Fruit fly (Drosophila melanogaster) whole organism, prepupa: Measurements from ENCODE around the gene CG15296.

ENCODE experiments used
- Blimp-1 ChIP-seq: fragments of 200-800 bp; sonication (Bioruptor generic); optimal IDR thresholded peaks from 3 replicates; lab custom pipeline; 2017; ENCODE audit warnings: missing biosample characterization, missing genetic modification characterization, mild to moderate bottlenecking, moderate library complexity, missing genetic modification reagents
- CG10631 ChIP-seq: fragments of 200-800 bp; sonication (Bioruptor generic); optimal IDR thresholded peaks from 2 replicates; lab custom pipeline; 2016; ENCODE audit warnings: missing biosample characterization, missing genetic modification characterization
- CG10669 ChIP-seq: fragments of 200-800 bp; sonication (Bioruptor generic); optimal IDR thresholded peaks from 3 replicates; lab custom pipeline; 2018; ENCODE audit warnings: missing biosample characterization, mild to moderate bottlenecking, missing genetic modification characterization, moderate library complexity
- CG11762 ChIP-seq: fragments of 200-800 bp; sonication (Bioruptor generic); optimal IDR thresholded peaks from 3 replicates; lab custom pipeline; 2016; ENCODE audit warnings: missing biosample characterization, missing genetic modification characterization; ENCODE audit not compliant: insufficient read depth
- CG15336 ChIP-seq: fragments of 200-800 bp; sonication (Bioruptor generic); IDR thresholded peaks from 2 replicates; pipeline ENCODE4 v1.3.6; 2022; ENCODE audit warnings: missing biosample characterization, missing genetic modification characterization
- CG16779 ChIP-seq: fragments of 200-800 bp; sonication (Bioruptor generic); optimal IDR thresholded peaks from 3 replicates; lab custom pipeline; 2017; ENCODE audit warnings: missing biosample characterization, mild to moderate bottlenecking, missing genetic modification characterization
- CG31627 ChIP-seq: fragments of 200-800 bp; sonication (Bioruptor generic); optimal IDR thresholded peaks from 3 replicates; lab custom pipeline; 2016; ENCODE audit warnings: missing biosample characterization, missing genetic modification characterization
- CG34406 ChIP-seq: fragments of 200-800 bp; sonication (Bioruptor generic); optimal IDR thresholded peaks from 3 replicates; lab custom pipeline; 2016; ENCODE audit warnings: missing biosample characterization, missing genetic modification characterization
- CG3919 ChIP-seq: fragments of 200-800 bp; sonication (Bioruptor generic); optimal IDR thresholded peaks from 3 replicates; lab custom pipeline; 2016; ENCODE audit warnings: missing biosample characterization, missing genetic modification characterization
- CG4318 ChIP-seq: fragments of 200-800 bp; sonication (Bioruptor generic); optimal IDR thresholded peaks from 3 replicates; lab custom pipeline; 2017; ENCODE audit warnings: missing biosample characterization, mild to moderate bottlenecking, missing genetic modification characterization
- CG6163 ChIP-seq: fragments of 200-800 bp; sonication (Bioruptor generic); IDR thresholded peaks from 3 replicates; pipeline ENCODE4 v1.3.6; 2022; ENCODE audit warnings: missing biosample characterization, missing genetic modification characterization
- CG6276 ChIP-seq: fragments of 200-800 bp; sonication (Bioruptor generic); optimal IDR thresholded peaks from 2 replicates; lab custom pipeline; 2017; ENCODE audit warnings: missing biosample characterization, mild to moderate bottlenecking, missing genetic modification characterization
- CG6854 ChIP-seq: fragments of 200-800 bp; sonication (Bioruptor generic); optimal IDR thresholded peaks from 2 replicates; lab custom pipeline; 2017; ENCODE audit warnings: missing biosample characterization, mild to moderate bottlenecking, missing genetic modification characterization
- CG7368 ChIP-seq: fragments of 200-800 bp; sonication (Bioruptor generic); optimal IDR thresholded peaks from 3 replicates; lab custom pipeline; 2016; ENCODE audit warnings: missing biosample characterization, missing genetic modification characterization
- CG8119 ChIP-seq: fragments of 200-800 bp; sonication (Bioruptor generic); IDR thresholded peaks from 3 replicates; pipeline ENCODE4 v1.3.6; 2022; ENCODE audit warnings: missing biosample characterization, missing genetic modification characterization
- Eip75B ChIP-seq: fragments of 200-800 bp; sonication (Bioruptor generic); optimal IDR thresholded peaks from 3 replicates; lab custom pipeline; 2016; ENCODE audit warnings: missing biosample characterization, missing genetic modification characterization
- Eip78C ChIP-seq: fragments of 200-800 bp; sonication (Bioruptor generic); peaks from one replicate; lab custom pipeline; 2016; ENCODE audit warnings: missing biosample characterization, missing genetic modification characterization
- Eip93F ChIP-seq: fragments of 200-800 bp; sonication (Bioruptor generic); optimal IDR thresholded peaks from 2 replicates; lab custom pipeline; 2016; ENCODE audit warnings: missing biosample characterization, mild to moderate bottlenecking, missing genetic modification characterization
- Gug ChIP-seq: fragments of 200-800 bp; sonication (Bioruptor generic); IDR thresholded peaks from 2 replicates; pipeline ENCODE4 v1.3.6; 2022; ENCODE audit warnings: missing biosample characterization, missing genetic modification characterization
- Hr39 ChIP-seq: fragments of 200-800 bp; sonication (Bioruptor generic); optimal IDR thresholded peaks from 2 replicates; lab custom pipeline; 2016; ENCODE audit warnings: missing biosample characterization, missing genetic modification characterization
- Hr4 ChIP-seq: fragments of 200-800 bp; sonication (Bioruptor generic); optimal IDR thresholded peaks from 3 replicates; lab custom pipeline; 2016; ENCODE audit warnings: missing biosample characterization, missing genetic modification characterization
- Lpt ChIP-seq: fragments of 200-800 bp; sonication (Bioruptor generic); optimal IDR thresholded peaks from 3 replicates; lab custom pipeline; 2016; ENCODE audit warnings: missing biosample characterization, missing genetic modification characterization
- Met ChIP-seq: fragments of 200-800 bp; sonication (Bioruptor generic); optimal IDR thresholded peaks from 3 replicates; lab custom pipeline; 2016; ENCODE audit warnings: missing biosample characterization, missing genetic modification characterization
- OdsH ChIP-seq: fragments of 200-800 bp; sonication (Bioruptor generic); optimal IDR thresholded peaks from 3 replicates; lab custom pipeline; 2016; ENCODE audit warnings: missing biosample characterization, missing genetic modification characterization
- Smox ChIP-seq: fragments of 200-800 bp; sonication (Bioruptor generic); optimal IDR thresholded peaks from 3 replicates; lab custom pipeline; 2016; ENCODE audit warnings: missing biosample characterization, missing genetic modification characterization
- Sox14 ChIP-seq: fragments of 200-800 bp; sonication (Bioruptor generic); optimal IDR thresholded peaks from 3 replicates; lab custom pipeline; 2016; ENCODE audit warnings: missing biosample characterization, missing genetic modification characterization
- Sox15 ChIP-seq: fragments of 200-800 bp; sonication (Bioruptor generic); optimal IDR thresholded peaks from 3 replicates; lab custom pipeline; 2016; ENCODE audit warnings: missing biosample characterization, missing genetic modification characterization
- achi ChIP-seq: fragments of 200-800 bp; sonication (Bioruptor generic); optimal IDR thresholded peaks from 3 replicates; lab custom pipeline; 2016; ENCODE audit warnings: missing biosample characterization, missing genetic modification characterization
- acj6 ChIP-seq: fragments of 200-800 bp; sonication (Bioruptor generic); optimal IDR thresholded peaks from 3 replicates; lab custom pipeline; 2016; ENCODE audit warnings: missing biosample characterization, missing genetic modification characterization
- dac ChIP-seq: fragments of 200-800 bp; sonication (Bioruptor generic); optimal IDR thresholded peaks from 2 replicates; lab custom pipeline; 2017; ENCODE audit warnings: missing biosample characterization, mild to moderate bottlenecking, missing genetic modification characterization
- dsx ChIP-seq: fragments of 200-800 bp; optimal IDR thresholded peaks from 3 replicates; lab custom pipeline; 2019; ENCODE audit warnings: missing biosample characterization, mild to moderate bottlenecking, missing genetic modification characterization, moderate library complexity; ENCODE audit not compliant: poor library complexity, severe bottlenecking
- eg ChIP-seq: fragments of 200-800 bp; sonication (Bioruptor generic); IDR thresholded peaks from 3 replicates; pipeline ENCODE4 v1.3.6; 2022; ENCODE audit warnings: missing biosample characterization, missing genetic modification characterization
- esn ChIP-seq: fragments of 200-800 bp; sonication (Bioruptor generic); optimal IDR thresholded peaks from 2 replicates; lab custom pipeline; 2016; ENCODE audit warnings: missing biosample characterization, mild to moderate bottlenecking, missing genetic modification characterization, moderate library complexity
- fkh ChIP-seq: fragments of 200-800 bp; sonication (Bioruptor generic); optimal IDR thresholded peaks from 3 replicates; lab custom pipeline; 2017; ENCODE audit warnings: missing biosample characterization, mild to moderate bottlenecking, missing genetic modification characterization, moderate library complexity
- pdm3 ChIP-seq: fragments of 200-800 bp; sonication (Bioruptor generic); optimal IDR thresholded peaks from 3 replicates; lab custom pipeline; 2016; ENCODE audit warnings: missing biosample characterization, missing genetic modification characterization
- spab ChIP-seq: fragments of 200-800 bp; sonication (Bioruptor generic); optimal IDR thresholded peaks from 2 replicates; lab custom pipeline; 2017; ENCODE audit warnings: missing biosample characterization, mild to moderate bottlenecking, missing genetic modification characterization, missing genetic modification reagents
- ss ChIP-seq, 2 experiments: fragments of 200-800 bp; sonication (Bioruptor generic); optimal IDR thresholded peaks; 2 replicates in 1 of 2; 3 replicates in 1 of 2; lab custom pipeline; 2017 to 2018; ENCODE audit warnings: mild to moderate bottlenecking in 2 of 2, missing biosample characterization in 2 of 2, missing genetic modification characterization in 2 of 2, moderate library complexity in 1 of 2
- svp ChIP-seq: fragments of 200-800 bp; sonication (Bioruptor generic); peaks from one replicate; lab custom pipeline; 2016; ENCODE audit warnings: missing biosample characterization, missing genetic modification characterization
- topi ChIP-seq: fragments of 200-800 bp; sonication (Bioruptor generic); optimal IDR thresholded peaks from 3 replicates; lab custom pipeline; 2016; ENCODE audit warnings: missing biosample characterization, missing genetic modification characterization

Gene CG15296

dm6 chrX:10547070-10547856 lies 19.1 kb downstream of the CG15296 start (continued):
- TF ChIP-seq Gug (GFP tag; lab: Robert Waterston, UW) (peak; percentile 95), CG4318 (GFP tag; lab: Kevin White, UChicago) (peak; percentile 93), Eip75B (GFP tag; lab: Kevin White, UChicago) (peak; percentile 90), eg (peak; percentile 96), CG7368 (GFP tag; lab: Kevin White, UChicago) (peak; percentile 84), acj6 (GFP tag; lab: Kevin White, UChicago) (peak; percentile 90), achi (GFP tag; lab: Kevin White, UChicago) (peak; percentile 90), topi (GFP tag; lab: Kevin White, UChicago) (peak; percentile 96), Lpt (GFP tag; lab: Kevin White, UChicago) (peak; percentile 89), CG10631 (GFP tag; lab: Kevin White, UChicago) (peak; percentile 93)

DNA sequence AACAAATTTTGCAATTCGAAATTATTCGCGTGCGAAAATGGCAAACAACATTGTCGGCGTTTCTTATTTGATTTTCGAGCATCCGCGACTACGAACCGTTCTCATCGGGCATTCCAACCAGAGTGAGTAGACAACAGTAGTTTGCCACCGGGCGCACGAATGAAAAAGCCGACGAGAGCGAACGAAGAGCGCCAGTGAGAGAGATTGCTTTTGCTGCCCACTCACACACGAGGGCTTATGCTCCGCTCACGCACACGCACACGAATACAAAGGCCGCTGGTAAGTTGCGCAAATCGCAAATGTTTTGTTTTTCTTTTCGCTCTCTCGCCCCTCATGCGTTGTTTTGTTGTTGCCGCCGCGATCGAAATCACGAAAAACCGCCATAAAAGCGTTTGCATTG lies 19.8 kb downstream of the CG15296 start:
- TF ChIP-seq dsx: peak; percentile 90
- TF ChIP-seq Smox (GFP tag; lab: Kevin White, UChicago): no peak
- no peak for TF ChIP-seq Hr4 (GFP tag; lab: Kevin White, UChicago)
- peak; percentile 13 for TF ChIP-seq fkh (GFP tag; lab: Kevin White, UChicago)
- no peak for TF ChIP-seq CG6276 (GFP tag; lab: Kevin White, UChicago)
- TF ChIP-seq Eip78C (GFP tag; lab: Kevin White, UChicago): no peak
- no peak for TF ChIP-seq Sox15
- TF ChIP-seq eg: no peak
- no peak for TF ChIP-seq spab (GFP tag; lab: Kevin White, UChicago)
- TF ChIP-seq dac: no peak
- no peak for TF ChIP-seq Lpt (GFP tag; lab: Kevin White, UChicago)
- no peak for TF ChIP-seq Blimp-1 (GFP tag; lab: Kevin White, UChicago)
- no peak for TF ChIP-seq CG3919
- TF ChIP-seq svp (GFP tag; lab: Kevin White, UChicago): no peak
- TF ChIP-seq CG31627 (GFP tag; lab: Kevin White, UChicago): no peak
- no peak for TF ChIP-seq Eip75B (GFP tag; lab: Kevin White, UChicago)
- TF ChIP-seq OdsH (GFP tag; lab: Kevin White, UChicago): no peak
- no peak for TF ChIP-seq pdm3 (GFP tag; lab: Kevin White, UChicago)
- no peak for TF ChIP-seq Hr39
- TF ChIP-seq CG34406 (GFP tag; lab: Kevin White, UChicago): no peak
- TF ChIP-seq ss (GFP tag; optimal IDR thresholded peaks at IDR 0.05; lab: Kevin White, UChicago): peak in 1 of 2 experiments; percentile 69

dm6 chrX:10546034-10546433 lies 20.4 kb downstream of the CG15296 start:
- TF ChIP-seq Eip78C (GFP tag; lab: Kevin White, UChicago) (peak; percentile 8), Eip93F (no peak)
- TF ChIP-seq, all 60 proteins: peak for 1

dm6 chrX:10544287-10544686 lies 22.1 kb downstream of the CG15296 start:
- TF ChIP-seq CG31627 (GFP tag; lab: Kevin White, UChicago) (no peak), Eip78C (GFP tag; lab: Kevin White, UChicago) (peak; percentile 7), ss (GFP tag; optimal IDR thresholded peaks at IDR 0.05; lab: Kevin White, UChicago) (peak in 1 of 2 experiments; percentile 55), CG8119 (GFP tag; lab: Robert Waterston, UW) (no peak)

dm6 chrX:10543303-10543702 lies 23.1 kb downstream of the CG15296 start:
- TF ChIP-seq CG6163 (GFP tag; lab: Robert Waterston, UW): peak; percentile 54; the same call in 2 of the 3 replicates
- no peak for TF ChIP-seq dac
- no peak for TF ChIP-seq CG6854
- no peak for TF ChIP-seq CG6276 (GFP tag; lab: Kevin White, UChicago)
- peak; percentile 8 for TF ChIP-seq CG31627 (GFP tag; lab: Kevin White, UChicago)
- no peak for TF ChIP-seq Hr39
- peak; percentile 12 for TF ChIP-seq CG3919
- TF ChIP-seq Met: peak; percentile 5
- TF ChIP-seq Lpt (GFP tag; lab: Kevin White, UChicago): no peak
- TF ChIP-seq esn: peak; percentile 22
- no peak for TF ChIP-seq CG11762 (GFP tag; lab: Kevin White, UChicago)
- peak; percentile 32 for TF ChIP-seq Hr4 (GFP tag; lab: Kevin White, UChicago)
- TF ChIP-seq CG8119 (GFP tag; lab: Robert Waterston, UW): 0 out of 3 replicates have a peak, but pooled peaks have one; percentile 22
- peak; percentile 22 for TF ChIP-seq achi (GFP tag; lab: Kevin White, UChicago)
- peak; percentile 82 for TF ChIP-seq Eip78C (GFP tag; lab: Kevin White, UChicago)
- no peak for TF ChIP-seq spab (GFP tag; lab: Kevin White, UChicago)
- peak; percentile 47 for TF ChIP-seq svp (GFP tag; lab: Kevin White, UChicago)
- TF ChIP-seq CG15336: peak; percentile 43
- peak; percentile 28 for TF ChIP-seq Sox14 (GFP tag; lab: Kevin White, UChicago)
- no peak for TF ChIP-seq CG10631 (GFP tag; lab: Kevin White, UChicago)
- peak; percentile 43 for TF ChIP-seq pdm3 (GFP tag; lab: Kevin White, UChicago)
- TF ChIP-seq CG16779 (tag; lab: Kevin White, UChicago): no peak
- TF ChIP-seq fkh (GFP tag; lab: Kevin White, UChicago): peak; percentile 53
- TF ChIP-seq Eip75B (GFP tag; lab: Kevin White, UChicago): no peak
- peak; percentile 14 for TF ChIP-seq CG10669 (GFP tag; lab: Kevin White, UChicago)
